Worm (Caenorhabditis elegans) whole organism, L4 larva: ENCODE results near the gene Y102A5C.36.

Source experiments
- D1046.2 ChIP-seq: fragments of 200-800 bp; sonication (Bioruptor generic); IDR thresholded peaks from 2 replicates; pipeline ENCODE4 v1.3.6; 2022; ENCODE audit warnings: missing genetic modification characterization, missing compliant biosample characterization
- F37D6.2 ChIP-seq: sonication (generic microtip); optimal IDR thresholded peaks from 2 replicates; lab custom pipeline; 2016; ENCODE audit warnings: mild to moderate bottlenecking, missing genetic modification characterization, missing compliant biosample characterization
- T26A8.4 ChIP-seq: fragments of 200-800 bp; sonication (Bioruptor generic); IDR thresholded peaks from 2 replicates; pipeline ENCODE4 v1.3.6; 2022; ENCODE audit warnings: missing genetic modification characterization, missing compliant biosample characterization
- Y48G9A.11 ChIP-seq: fragments of 200-800 bp; sonication (Bioruptor generic); IDR thresholded peaks from 2 replicates; pipeline ENCODE4 v1.3.6; 2022; ENCODE audit warnings: missing genetic modification reagents, missing genetic modification characterization, missing compliant biosample characterization
- Y75B8A.6 ChIP-seq: fragments of 200-800 bp; sonication (Bioruptor generic); IDR thresholded peaks from 2 replicates; pipeline ENCODE4 v1.3.6; 2022; ENCODE audit warnings: missing genetic modification reagents, missing genetic modification characterization, missing compliant biosample characterization
- ZK546.5 ChIP-seq, 2 experiments: sonication (generic microtip); optimal IDR thresholded peaks; 2 replicates each; lab custom pipeline; 2017; ENCODE audit warnings: missing biosample characterization in 2 of 2, missing genetic modification characterization in 2 of 2
- ceh-44 ChIP-seq: fragments of 200-800 bp; sonication (Bioruptor generic); IDR thresholded peaks from 2 replicates; pipeline ENCODE4 v1.3.6; 2022; ENCODE audit warnings: missing genetic modification reagents, missing genetic modification characterization, missing compliant biosample characterization
- ceh-62 ChIP-seq: sonication (generic microtip); optimal IDR thresholded peaks from 2 replicates; lab custom pipeline; 2017; ENCODE audit warnings: missing biosample characterization, missing genetic modification characterization
- ceh-82 ChIP-seq: sonication (generic microtip); optimal IDR thresholded peaks from 2 replicates; lab custom pipeline; 2017; ENCODE audit warnings: missing biosample characterization, missing genetic modification characterization
- cey-2 ChIP-seq: sonication (generic microtip); optimal IDR thresholded peaks from 3 replicates; lab custom pipeline; 2017; ENCODE audit warnings: missing genetic modification characterization, mild to moderate bottlenecking, missing compliant biosample characterization, antibody characterized with exemption, borderline replicate concordance; ENCODE audit not compliant: insufficient read depth
- daf-12 ChIP-seq: fragments of 150-350 bp; optimal IDR thresholded peaks from 2 replicates; lab custom pipeline; 2014; ENCODE audit warnings: missing biosample characterization, missing genetic modification reagents, missing genetic modification characterization
- daf-19 ChIP-seq: fragments of 200-800 bp; sonication (Bioruptor generic); conservative IDR thresholded peaks from 2 replicates; pipeline ENCODE4 v1.3.6; 2022; ENCODE audit warnings: missing genetic modification characterization, missing compliant biosample characterization
- egl-27 ChIP-seq: sonication (generic microtip); optimal IDR thresholded peaks from 3 replicates; lab custom pipeline; 2017; ENCODE audit warnings: missing biosample characterization, missing genetic modification reagents, missing genetic modification characterization
- gei-8 ChIP-seq: fragments of 200-800 bp; sonication (Bioruptor generic); optimal IDR thresholded peaks from 2 replicates; lab custom pipeline; 2018; ENCODE audit warnings: mild to moderate bottlenecking, missing genetic modification characterization, missing compliant biosample characterization
- hlh-30 ChIP-seq: sonication (generic microtip); optimal IDR thresholded peaks from 2 replicates; lab custom pipeline; 2017; ENCODE audit warnings: antibody characterized with exemption, mild to moderate bottlenecking, missing genetic modification characterization, missing compliant biosample characterization; ENCODE audit not compliant: insufficient read depth
- jun-1 ChIP-seq: fragments of 150-350 bp; optimal IDR thresholded peaks from 2 replicates; lab custom pipeline; 2014; ENCODE audit warnings: missing biosample characterization, missing genetic modification reagents, missing genetic modification characterization
- lin-38 ChIP-seq: fragments of 200-800 bp; sonication (Bioruptor generic); IDR thresholded peaks from 2 replicates; pipeline ENCODE4 v1.3.6; 2022; ENCODE audit warnings: missing genetic modification reagents, missing genetic modification characterization, missing compliant biosample characterization
- lir-3 ChIP-seq: sonication (generic microtip); optimal IDR thresholded peaks from 2 replicates; lab custom pipeline; 2016; ENCODE audit warnings: mild to moderate bottlenecking, missing genetic modification characterization, missing compliant biosample characterization
- mdt-29 ChIP-seq: fragments of 200-800 bp; sonication (Bioruptor generic); IDR thresholded peaks from 2 replicates; pipeline ENCODE4 v1.3.6; 2022; ENCODE audit warnings: missing genetic modification reagents, missing genetic modification characterization, missing compliant biosample characterization
- nhr-10 ChIP-seq: fragments of 150-350 bp; optimal IDR thresholded peaks from 2 replicates; lab custom pipeline; 2014; ENCODE audit warnings: missing biosample characterization, missing genetic modification characterization
- nhr-111 ChIP-seq: fragments of 200-800 bp; sonication (Bioruptor generic); optimal IDR thresholded peaks from 2 replicates; lab custom pipeline; 2018; ENCODE audit warnings: mild to moderate bottlenecking, missing genetic modification characterization, missing compliant biosample characterization
- nhr-28 ChIP-seq: fragments of 150-350 bp; optimal IDR thresholded peaks from 2 replicates; lab custom pipeline; 2014; ENCODE audit warnings: missing biosample characterization, missing genetic modification characterization
- nhr-42 ChIP-seq: fragments of 200-800 bp; sonication (Bioruptor generic); IDR thresholded peaks from 2 replicates; pipeline ENCODE4 v1.3.6; 2022; ENCODE audit warnings: missing genetic modification characterization, missing compliant biosample characterization
- nhr-6 ChIP-seq: fragments of 150-350 bp; optimal IDR thresholded peaks from 2 replicates; lab custom pipeline; 2014; ENCODE audit warnings: missing biosample characterization, missing genetic modification characterization
- pha-4 ChIP-seq, 2 experiments: fragments of 150-350 bp in 1 of 2; fragments of 200-800 bp in 1 of 2; sonication (Bioruptor generic) in 1 of 2; IDR thresholded peaks in 1 of 2; optimal IDR thresholded peaks in 1 of 2; 2 replicates each; pipeline versions ENCODE4 v1.3.6 to Lab custom; 2014 to 2022; ENCODE audit warnings: missing genetic modification characterization in 2 of 2, missing genetic modification reagents in 2 of 2, missing biosample characterization in 1 of 2, missing compliant biosample characterization in 1 of 2
- spr-3 ChIP-seq: fragments of 200-800 bp; sonication (Bioruptor generic); optimal IDR thresholded peaks from 2 replicates; lab custom pipeline; 2018; ENCODE audit warnings: mild to moderate bottlenecking, missing genetic modification characterization, missing compliant biosample characterization
- unc-130 ChIP-seq: sonication (generic microtip); optimal IDR thresholded peaks from 2 replicates; lab custom pipeline; 2016; ENCODE audit warnings: missing genetic modification reagents, missing genetic modification characterization, missing compliant biosample characterization
- unc-62 ChIP-seq, 3 experiments: fragments of 150-350 bp in 1 of 3; sonication (generic microtip); optimal IDR thresholded peaks in 2 of 3; peaks in 1 of 3; 1 replicate in 1 of 3; 2 replicates in 2 of 3; lab custom pipeline; 2014 to 2017; ENCODE audit warnings: missing biosample characterization in 3 of 3, missing genetic modification characterization in 3 of 3, missing genetic modification reagents in 3 of 3, missing genotype in 1 of 3
- vab-7 ChIP-seq: fragments of 200-800 bp; sonication (Bioruptor generic); IDR thresholded peaks from 2 replicates; pipeline ENCODE4 v1.3.6; 2022; ENCODE audit warnings: missing genetic modification reagents, missing genetic modification characterization, missing compliant biosample characterization
- zag-1 ChIP-seq: fragments of 150-350 bp; optimal IDR thresholded peaks from 2 replicates; lab custom pipeline; 2014; ENCODE audit warnings: missing biosample characterization, missing genetic modification characterization
- zip-11 ChIP-seq: fragments of 200-800 bp; sonication (Bioruptor generic); IDR thresholded peaks from 2 replicates; pipeline ENCODE4 v1.3.6; 2022; ENCODE audit warnings: missing genetic modification characterization, missing compliant biosample characterization

The Y102A5C.36 gene

DNA sequence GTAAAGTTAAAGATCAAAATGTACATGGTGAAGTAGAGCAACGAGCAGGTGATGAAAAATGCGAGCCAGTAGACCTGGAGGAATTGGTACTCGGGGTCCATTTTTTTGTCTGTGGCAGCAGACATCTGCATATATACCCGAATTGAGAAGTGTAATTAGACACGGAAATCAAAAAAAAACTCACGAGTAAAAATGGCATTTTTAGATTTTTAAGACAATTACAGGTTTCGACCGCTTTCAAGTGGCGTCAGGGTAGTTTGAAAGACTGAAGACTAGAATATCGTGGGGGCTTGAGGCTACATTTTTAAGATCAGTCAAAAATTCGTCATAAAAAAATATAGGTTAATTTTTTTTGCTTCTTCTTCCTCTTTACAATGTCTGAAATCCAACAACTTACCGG lies 24.5 kb downstream of the Y102A5C.36 start, which contains the start of gene srd-68:
Gene srd-68, minus strand, starts transcription at position 101 of the 400 bp plus-strand sequence.
- TF ChIP-seq Y48G9A.11 (no peak), daf-19 (GFP tag; lab: Robert Waterston, UW) (no peak)

DNA sequence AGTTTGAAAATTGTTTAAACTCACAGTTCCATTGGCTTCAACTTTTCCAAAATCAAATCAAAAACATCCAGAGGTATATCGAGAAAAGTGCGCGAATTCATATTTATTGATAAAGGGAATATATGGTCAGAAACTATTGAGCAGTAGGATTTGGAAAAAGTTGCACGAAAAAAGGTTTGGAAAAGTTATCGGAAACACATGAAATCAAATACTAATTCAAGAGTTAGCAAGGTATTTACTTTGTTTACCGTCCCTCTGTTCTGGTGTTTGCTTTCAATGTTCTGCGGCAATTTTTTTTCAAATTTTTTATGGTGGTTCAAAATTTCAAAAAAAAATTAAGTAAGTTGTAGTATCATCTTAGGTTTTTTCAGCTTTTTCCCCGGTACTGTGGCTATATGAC lies 27.9 kb downstream of the Y102A5C.36 start, which contains the start of gene fbxa-45:
Gene fbxa-45, minus strand, starts transcription at position 101 of the 400 bp plus-strand sequence.
- TF ChIP-seq zip-11 (GFP tag; lab: Robert Waterston, UW) (no peak), gei-8 (GFP tag; lab: Kevin White, UChicago) (no peak), T26A8.4 (no peak), hlh-30 (no peak)
- TF ChIP-seq, all 104 proteins: peak for 0

DNA sequence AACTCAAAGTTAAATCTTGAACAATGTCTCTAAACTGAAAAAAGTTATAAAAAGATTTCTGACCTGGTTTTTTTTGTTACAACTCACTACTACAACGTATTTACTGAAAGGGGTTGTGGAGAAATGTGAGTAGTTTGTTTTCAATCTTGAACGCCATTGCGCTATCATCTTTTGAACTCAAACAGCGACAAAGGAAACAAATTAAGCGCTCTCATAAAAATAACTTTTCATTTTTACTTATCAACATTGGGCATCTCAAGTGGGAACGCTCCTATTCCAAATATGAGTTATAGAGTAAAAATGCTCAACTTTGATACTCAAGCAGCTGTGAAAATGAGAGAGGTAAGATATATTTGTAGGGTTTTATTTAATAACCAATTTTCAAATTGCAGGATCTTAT lies 33.8 kb downstream of the Y102A5C.36 start, which contains the start of gene F09C6.15:
Gene F09C6.15, plus strand, starts transcription at position 301 of the 400 bp plus-strand sequence.
- TF ChIP-seq nhr-6 (tag; lab: Kevin White, UChicago) (no peak), daf-12 (tag; lab: Kevin White, UChicago) (no peak), ceh-62 (tag; lab: Kevin White, UChicago) (no peak), ceh-82 (tag; lab: Kevin White, UChicago) (no peak), spr-3 (GFP tag; lab: Kevin White, UChicago) (no peak), cey-2 (tag; lab: Kevin White, UChicago) (no peak), nhr-10 (tag; lab: Kevin White, UChicago) (no peak), D1046.2 (GFP tag; lab: Robert Waterston, UW) (no peak), lir-3 (tag; lab: Kevin White, UChicago) (no peak), egl-27 (tag; lab: Kevin White, UChicago) (no peak), mdt-29 (GFP tag; lab: Robert Waterston, UW) (no peak)
- TF ChIP-seq, all 104 proteins: peak for 0

DNA sequence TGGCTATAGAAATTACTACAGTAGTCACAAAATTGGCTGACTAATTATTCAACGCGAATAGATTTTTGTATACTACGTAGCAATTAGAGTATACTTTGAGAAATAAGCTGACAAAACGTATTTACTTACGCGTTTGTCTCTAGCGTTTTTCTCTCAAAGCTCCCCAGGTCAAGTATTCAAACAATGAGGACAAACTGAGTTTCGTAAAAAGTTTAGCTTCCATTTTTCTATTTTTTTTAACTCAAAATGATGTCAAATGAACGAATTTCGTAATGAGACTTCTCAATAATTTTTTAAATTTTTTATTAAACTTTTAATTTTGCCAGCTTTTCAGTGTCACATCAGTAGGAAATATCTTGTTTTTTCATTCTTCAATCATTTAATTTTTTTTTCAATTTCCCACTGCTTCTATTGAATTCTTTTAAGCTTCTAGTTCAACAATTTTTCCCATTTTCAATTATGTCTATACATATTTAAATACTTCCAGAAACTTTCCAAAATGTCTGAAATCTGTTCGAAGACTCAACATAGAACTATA lies 38.4 kb downstream of the Y102A5C.36 start, which contains the start of the genes ifas-2 and fbxa-44:
Gene ifas-2, minus strand, starts transcription at position 101 of the 538 bp plus-strand sequence.
Gene fbxa-44, plus strand, starts transcription at position 488 of the 538 bp plus-strand sequence.
- TF ChIP-seq jun-1 (no peak), hlh-30 (no peak)

DNA sequence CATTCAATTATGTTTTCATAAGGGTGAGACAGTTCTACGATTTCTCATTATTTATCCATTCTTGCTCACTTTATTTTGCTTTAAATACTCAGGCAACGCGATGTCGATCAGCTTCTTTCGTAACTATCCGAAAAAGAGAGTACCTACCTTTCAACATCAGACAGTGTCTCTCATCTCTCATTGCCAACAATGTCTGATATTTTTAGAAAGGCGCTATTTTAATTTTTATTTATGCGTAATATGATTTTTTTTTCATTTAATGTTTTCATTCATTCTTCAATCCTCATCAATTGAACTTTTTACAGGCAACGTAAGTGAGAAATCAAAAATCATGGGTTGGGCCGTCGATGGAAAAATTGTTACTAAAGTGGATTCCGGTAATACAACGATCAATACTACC lies 42.5 kb downstream of the Y102A5C.36 start, which contains the start of gene F09C6.13:
Gene F09C6.13, plus strand, starts transcription at position 301 of the 400 bp plus-strand sequence.
- TF ChIP-seq vab-7 (GFP tag; lab: Robert Waterston, UW) (no peak), Y75B8A.6 (no peak), nhr-111 (GFP tag; lab: Kevin White, UChicago) (no peak), ceh-44 (GFP tag; lab: Robert Waterston, UW) (no peak), zag-1 (tag; lab: Kevin White, UChicago) (no peak), unc-62 (GFP tag; optimal IDR thresholded peaks at IDR 0.05 in 1 of 2; lab: Kevin White, UChicago) (peak in 1 of 2 experiments; percentile 6), unc-62 (tag; optimal IDR thresholded peaks at IDR 0.05; lab: Kevin White, UChicago) (no peak), nhr-28 (tag; lab: Kevin White, UChicago) (no peak), nhr-42 (no peak)

DNA sequence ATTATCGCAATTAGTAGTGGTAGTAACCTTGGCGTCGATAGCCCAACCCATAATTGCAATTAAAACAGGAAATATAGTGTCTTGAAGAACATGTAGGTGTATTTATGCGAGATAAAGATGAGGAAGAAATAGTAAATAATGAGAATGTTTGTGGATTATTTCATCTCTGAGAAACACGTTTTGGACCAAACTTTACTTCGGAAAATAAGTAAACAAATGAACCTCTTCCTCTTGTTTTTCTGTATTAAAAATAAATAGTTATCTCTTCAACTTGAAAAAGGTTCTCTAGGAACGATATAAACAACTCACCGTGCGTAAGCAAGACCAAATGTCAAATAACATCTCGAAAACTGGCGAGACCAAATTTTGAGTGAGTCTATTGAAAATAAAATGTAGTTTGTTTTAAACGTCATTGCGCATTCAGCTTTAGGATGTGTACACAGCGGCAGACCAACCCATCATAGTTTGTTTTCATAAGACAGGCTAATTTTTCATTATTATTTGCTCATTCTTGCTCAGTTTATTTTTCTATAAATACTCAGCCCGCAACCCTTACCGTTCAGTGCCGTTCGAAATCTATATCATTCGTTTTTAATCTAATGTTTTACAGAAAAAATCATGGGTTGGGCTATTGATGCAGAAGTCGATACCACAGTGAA lies 44.9 kb downstream of the Y102A5C.36 start, which contains the start of the genes F09C6.11 and F09C6.12:
Gene F09C6.11, minus strand, starts transcription at position 51 of the 659 bp plus-strand sequence.
Gene F09C6.12, plus strand, starts transcription at position 609 of the 659 bp plus-strand sequence.
- TF ChIP-seq lin-38 = no peak
- TF ChIP-seq F37D6.2 (tag; lab: Kevin White, UChicago) = no peak
- no peak for TF ChIP-seq ceh-44 (GFP tag; lab: Robert Waterston, UW)
- no peak for TF ChIP-seq unc-130 (GFP tag; lab: Kevin White, UChicago)
- TF ChIP-seq spr-3 (GFP tag; lab: Kevin White, UChicago) = no peak
- TF ChIP-seq pha-4 (GFP tag; IDR thresholded peaks at IDR 0.05; lab: Robert Waterston, UW) = no peak
- peak; percentile 27 for TF ChIP-seq pha-4 (tag; optimal IDR thresholded peaks at IDR 0.05; lab: Kevin White, UChicago)
- no peak for TF ChIP-seq ZK546.5 (tag; optimal IDR thresholded peaks at IDR 0.05; lab: Kevin White, UChicago)
